Fruit fly (Drosophila melanogaster) whole organism, adult: ENCODE data around the gene CG31784.

Experiments
- CG11617 ChIP-seq: fragments of 200-800 bp; sonication (Bioruptor generic); optimal IDR thresholded peaks from 2 replicates; lab custom pipeline; 2017; ENCODE audit warnings: mild to moderate bottlenecking, missing biosample characterization, missing genetic modification reagents, missing genetic modification characterization
- CG12768 ChIP-seq: fragments of 200-800 bp; sonication (Bioruptor generic); optimal IDR thresholded peaks from 2 replicates; lab custom pipeline; 2017; ENCODE audit warnings: missing biosample characterization, missing genetic modification characterization, mild to moderate bottlenecking, moderate library complexity, missing genetic modification reagents
- CG14711 ChIP-seq: fragments of 200-800 bp; sonication (Bioruptor generic); optimal IDR thresholded peaks from 2 replicates; lab custom pipeline; 2018; ENCODE audit warnings: missing biosample characterization, mild to moderate bottlenecking, missing genetic modification characterization, moderate library complexity
- CG1620 ChIP-seq: fragments of 200-800 bp; sonication (Bioruptor generic); optimal IDR thresholded peaks from 2 replicates; lab custom pipeline; 2016; ENCODE audit warnings: missing biosample characterization, missing genetic modification characterization
- CG33017 ChIP-seq: fragments of 200-800 bp; sonication (Bioruptor generic); optimal IDR thresholded peaks from 2 replicates; lab custom pipeline; 2018; ENCODE audit warnings: missing biosample characterization, mild to moderate bottlenecking, missing genetic modification characterization, moderate library complexity
- CG5204 ChIP-seq: fragments of 200-800 bp; sonication (Bioruptor generic); optimal IDR thresholded peaks from 2 replicates; lab custom pipeline; 2016; ENCODE audit warnings: missing biosample characterization, missing genetic modification characterization
- CG7045 ChIP-seq: fragments of 200-800 bp; sonication (Bioruptor generic); optimal IDR thresholded peaks from 2 replicates; lab custom pipeline; 2017; ENCODE audit warnings: missing biosample characterization, mild to moderate bottlenecking, missing genetic modification characterization
- CG7101 ChIP-seq: fragments of 200-800 bp; sonication (Bioruptor generic); optimal IDR thresholded peaks from 2 replicates; lab custom pipeline; 2018; ENCODE audit warnings: missing biosample characterization, mild to moderate bottlenecking, missing genetic modification characterization, moderate library complexity
- Clk ChIP-seq: fragments of 200-800 bp; sonication (Bioruptor generic); optimal IDR thresholded peaks from 2 replicates; lab custom pipeline; 2017; ENCODE audit warnings: missing biosample characterization, missing genetic modification characterization
- Crg-1 ChIP-seq: fragments of 200-800 bp; sonication (Bioruptor generic); optimal IDR thresholded peaks from 2 replicates; lab custom pipeline; 2016; ENCODE audit warnings: missing biosample characterization, missing genetic modification characterization
- Hr96 ChIP-seq: fragments of 200-800 bp; sonication (Bioruptor generic); optimal IDR thresholded peaks from 2 replicates; lab custom pipeline; 2016; ENCODE audit warnings: missing biosample characterization, missing genetic modification characterization
- Mnt ChIP-seq: fragments of 200-800 bp; sonication (Bioruptor generic); optimal IDR thresholded peaks from 2 replicates; lab custom pipeline; 2016; ENCODE audit warnings: missing biosample characterization, mild to moderate bottlenecking, missing genetic modification characterization
- bab1 ChIP-seq: fragments of 200-800 bp; sonication (Bioruptor generic); optimal IDR thresholded peaks from 3 replicates; lab custom pipeline; 2019; ENCODE audit warnings: missing biosample characterization, mild to moderate bottlenecking, missing genetic modification characterization, moderate library complexity
- cic ChIP-seq: fragments of 200-800 bp; sonication (Bioruptor generic); optimal IDR thresholded peaks from 2 replicates; lab custom pipeline; 2017; ENCODE audit warnings: missing biosample characterization, mild to moderate bottlenecking, missing genetic modification characterization, moderate library complexity
- cnc ChIP-seq, 2 experiments: fragments of >200 bp; optimal IDR thresholded peaks; 2 replicates each; lab custom pipeline; 2017
- kay ChIP-seq: fragments of 200-800 bp; sonication (Bioruptor generic); peaks from one replicate; lab custom pipeline; 2016; ENCODE audit warnings: missing biosample characterization, missing genetic modification characterization, borderline replicate concordance
- ovo ChIP-seq: fragments of 200-800 bp; sonication (Bioruptor generic); optimal IDR thresholded peaks from 2 replicates; lab custom pipeline; 2016; ENCODE audit warnings: missing biosample characterization, missing genetic modification characterization
- pad ChIP-seq: fragments of 200-800 bp; sonication (Bioruptor generic); optimal IDR thresholded peaks from 3 replicates; lab custom pipeline; 2017; ENCODE audit warnings: missing biosample characterization, missing genetic modification characterization, mild to moderate bottlenecking, moderate library complexity, missing genetic modification reagents
- tj ChIP-seq: fragments of 200-800 bp; sonication (Bioruptor generic); optimal IDR thresholded peaks from 3 replicates; lab custom pipeline; 2017; ENCODE audit warnings: missing biosample characterization, mild to moderate bottlenecking, missing genetic modification characterization, moderate library complexity
- toe ChIP-seq: fragments of 200-800 bp; sonication (Bioruptor generic); optimal IDR thresholded peaks from 2 replicates; lab custom pipeline; 2016; ENCODE audit warnings: missing biosample characterization, missing genetic modification characterization

The CG31784 gene

DNA sequence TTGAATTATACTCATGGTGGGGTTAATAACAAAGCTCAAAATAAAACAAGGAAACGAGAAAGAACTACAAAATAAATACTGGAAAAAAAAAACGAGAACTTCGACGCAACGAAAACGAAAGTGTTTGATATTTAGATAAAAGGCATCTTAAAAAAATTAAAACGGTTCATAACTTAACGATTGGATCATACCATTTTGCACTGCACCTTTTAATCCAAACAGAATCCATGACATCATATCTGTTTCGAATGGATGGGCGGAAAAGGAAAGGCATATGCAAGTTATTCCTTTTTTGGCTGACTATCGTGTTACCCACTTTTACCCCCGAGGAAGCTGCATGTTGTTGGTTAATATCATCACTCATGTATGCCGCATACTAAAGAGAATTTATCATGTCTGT, at the start of gene CG31784:
TSS of gene CG31784 (minus strand) at position 101 of the 400 bp plus-strand sequence.
- TF ChIP-seq CG14711 (tag; lab: Kevin White, UChicago) (no peak), CG33017 (tag; lab: Kevin White, UChicago) (no peak)

DNA sequence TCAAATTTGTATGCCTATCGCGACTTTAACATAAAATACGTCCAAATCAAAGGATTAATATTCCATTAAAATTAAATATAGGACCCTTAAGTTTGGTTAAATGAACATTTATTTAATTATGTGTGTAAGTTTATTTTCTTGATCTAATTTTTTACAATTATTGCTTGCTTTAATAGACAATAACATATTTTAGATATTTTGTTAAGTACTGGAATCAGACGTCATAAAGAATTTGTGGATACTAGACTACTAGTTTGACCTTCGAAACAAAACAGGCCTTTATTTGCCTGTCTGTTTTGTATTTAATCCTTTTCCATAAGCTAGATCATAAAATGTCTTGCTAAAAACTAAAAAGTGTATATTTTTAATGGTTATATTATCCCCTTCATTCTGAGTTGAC, 47.4 kb upstream of the CG31784 start, which contains the start of gene CG34169:
TSS of gene CG34169 (plus strand) at position 301 of the 400 bp plus-strand sequence.
- TF ChIP-seq Crg-1 (GFP tag; lab: Kevin White, UChicago): no peak
- no peak for TF ChIP-seq Mnt (GFP tag; lab: Kevin White, UChicago)
- TF ChIP-seq kay: no peak
- no peak for TF ChIP-seq bab1 (GFP tag; lab: Kevin White, UChicago)
- TF ChIP-seq CG12768: no peak
- TF ChIP-seq CG14711 (tag; lab: Kevin White, UChicago): no peak
- no peak for TF ChIP-seq CG5204 (GFP tag; lab: Kevin White, UChicago)
- TF ChIP-seq cnc (optimal IDR thresholded peaks at IDR 0.05; lab: Kevin White, UChicago): no peak
- TF ChIP-seq ovo (GFP tag; lab: Kevin White, UChicago): no peak
- no peak for TF ChIP-seq pad (GFP tag; lab: Kevin White, UChicago)
- TF ChIP-seq CG1620: no peak

dm6 chr2L:17163344-17163743, 37.6 kb upstream of the CG31784 start:
- no peak for TF ChIP-seq pad (GFP tag; lab: Kevin White, UChicago)
- TF ChIP-seq CG7101 (tag; lab: Kevin White, UChicago): no peak
- TF ChIP-seq Clk (GFP tag; lab: Kevin White, UChicago): no peak
- no peak for TF ChIP-seq Crg-1 (GFP tag; lab: Kevin White, UChicago)
- no peak for TF ChIP-seq toe
- no peak for TF ChIP-seq Hr96 (GFP tag; lab: Kevin White, UChicago)
- no peak for TF ChIP-seq kay

DNA sequence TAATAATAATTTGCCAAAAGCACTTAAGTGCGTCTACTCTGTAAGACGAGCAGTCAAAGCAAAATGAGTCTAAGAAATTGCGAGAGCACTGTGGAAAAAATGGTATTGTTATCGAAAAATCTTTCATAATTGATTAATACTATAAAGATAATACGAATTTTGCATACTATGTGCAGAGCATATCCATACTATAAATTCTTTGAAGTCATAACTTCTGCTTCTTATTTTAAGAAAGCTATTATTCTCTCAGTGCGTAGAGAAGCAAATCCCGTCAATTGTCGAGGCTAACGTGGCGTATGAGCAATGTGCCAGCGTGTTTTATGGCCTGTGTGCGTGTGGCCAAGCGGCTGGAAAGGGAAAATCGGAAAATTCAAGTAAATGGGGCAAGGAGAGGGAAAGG, 33.9 kb upstream of the CG31784 start:
- no peak for TF ChIP-seq CG5204 (GFP tag; lab: Kevin White, UChicago)
- TF ChIP-seq CG33017 (tag; lab: Kevin White, UChicago): no peak
- no peak for TF ChIP-seq tj
- TF ChIP-seq CG12768: no peak
- TF ChIP-seq CG14711 (tag; lab: Kevin White, UChicago): no peak
- TF ChIP-seq pad (GFP tag; lab: Kevin White, UChicago): no peak
- TF ChIP-seq ovo (GFP tag; lab: Kevin White, UChicago): no peak
- TF ChIP-seq CG1620: no peak
- no peak for TF ChIP-seq CG7045
- TF ChIP-seq cnc (optimal IDR thresholded peaks at IDR 0.05; lab: Kevin White, UChicago): no peak
- no peak for TF ChIP-seq CG7101 (tag; lab: Kevin White, UChicago)
- no peak for TF ChIP-seq Clk (GFP tag; lab: Kevin White, UChicago)
- TF ChIP-seq Mnt (GFP tag; lab: Kevin White, UChicago): no peak

DNA sequence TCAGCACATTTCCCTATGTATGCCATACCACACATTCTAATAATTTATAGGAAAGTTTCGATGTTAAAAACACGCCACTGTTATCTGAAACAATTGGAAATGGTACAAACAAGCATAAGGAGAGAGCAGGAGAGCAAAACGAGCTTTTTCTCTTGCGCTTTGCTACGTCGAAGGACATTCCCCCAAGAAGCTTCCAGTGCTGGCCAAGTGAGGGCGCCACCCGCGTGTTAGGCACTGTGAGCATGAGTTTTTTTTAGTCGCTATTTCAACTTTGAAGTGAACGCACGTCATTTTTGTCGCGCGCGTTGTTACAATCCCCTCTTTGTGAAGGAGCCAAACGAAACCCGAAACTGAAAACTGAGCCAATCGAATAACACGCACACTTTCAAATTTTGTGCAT, 5.0 kb upstream of the CG31784 start, which contains the start of the genes CG34106 and beat-IIIa:
TSS of gene CG34106 (plus strand) at position 230 of the 400 bp plus-strand sequence.
TSS of gene beat-IIIa (plus strand) at position 230 of the 400 bp plus-strand sequence.
- TF ChIP-seq toe (no peak), Hr96 (GFP tag; lab: Kevin White, UChicago) (no peak), kay (no peak), Crg-1 (GFP tag; lab: Kevin White, UChicago) (no peak), pad (GFP tag; lab: Kevin White, UChicago) (no peak), CG11617 (GFP tag; lab: Kevin White, UChicago) (no peak)

- no peak for TF ChIP-seq CG5204 (GFP tag; lab: Kevin White, UChicago)
- no peak for TF ChIP-seq bab1 (GFP tag; lab: Kevin White, UChicago)
- TF ChIP-seq toe: no peak
- TF ChIP-seq CG33017 (tag; lab: Kevin White, UChicago): no peak
- no peak for TF ChIP-seq CG7101 (tag; lab: Kevin White, UChicago)
- TF ChIP-seq CG12768: no peak
- no peak for TF ChIP-seq CG14711 (tag; lab: Kevin White, UChicago)
- TF ChIP-seq kay: no peak
- no peak for TF ChIP-seq CG7045
- TF ChIP-seq Mnt (GFP tag; lab: Kevin White, UChicago): no peak
- TF ChIP-seq pad (GFP tag; lab: Kevin White, UChicago): no peak
- no peak for TF ChIP-seq tj
- no peak for TF ChIP-seq ovo (GFP tag; lab: Kevin White, UChicago)
- no peak for TF ChIP-seq cic (GFP tag; lab: Kevin White, UChicago)
- TF ChIP-seq Clk (GFP tag; lab: Kevin White, UChicago): no peak
- no peak for TF ChIP-seq Crg-1 (GFP tag; lab: Kevin White, UChicago)
- no peak for TF ChIP-seq Hr96 (GFP tag; lab: Kevin White, UChicago)
Measured at dm6 chr2L:17092737-17093136, 33.0 kb downstream of the CG31784 start.

DNA sequence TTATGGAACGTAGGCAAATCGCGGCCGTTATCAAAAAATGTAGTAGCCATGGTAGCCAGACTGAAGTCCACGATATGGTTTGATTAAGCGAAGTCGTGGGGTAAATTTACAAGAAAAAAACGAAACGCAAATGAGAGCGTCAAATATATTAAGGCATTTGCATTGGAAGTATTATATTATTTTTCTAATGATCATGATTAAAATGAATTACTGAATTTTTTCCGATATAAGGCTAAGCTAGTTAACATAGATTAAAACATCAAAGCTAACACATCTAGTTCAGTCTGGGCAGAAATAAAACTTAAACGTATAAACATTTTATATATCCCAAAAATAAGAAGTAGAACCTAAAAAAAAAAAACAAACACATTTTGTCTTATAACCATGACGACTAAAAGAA, 38.4 kb downstream of the CG31784 start, which contains the start of gene CG12620:
TSS of gene CG12620 (plus strand) at position 301 of the 400 bp plus-strand sequence.
- TF ChIP-seq bab1 (GFP tag; lab: Kevin White, UChicago) (no peak), Crg-1 (GFP tag; lab: Kevin White, UChicago) (no peak), cnc (optimal IDR thresholded peaks at IDR 0.05; lab: Kevin White, UChicago) (no peak), toe (no peak), Clk (GFP tag; lab: Kevin White, UChicago) (no peak), CG5204 (GFP tag; lab: Kevin White, UChicago) (no peak), ovo (GFP tag; lab: Kevin White, UChicago) (no peak), CG1620 (no peak), pad (GFP tag; lab: Kevin White, UChicago) (no peak), CG33017 (tag; lab: Kevin White, UChicago) (no peak), CG12768 (no peak), CG7101 (tag; lab: Kevin White, UChicago) (no peak), CG11617 (GFP tag; lab: Kevin White, UChicago) (no peak)
